Worm (Caenorhabditis elegans) whole organism, young adult: ENCODE measurements around the gene F28A10.4.
A peak's percentile ranks its signal among the peaks of the same experiment; 100 is the strongest.

ENCODE experiments used
- B0336.3 ChIP-seq: fragments of 200-800 bp; sonication (Bioruptor generic); IDR thresholded peaks from 2 replicates; pipeline ENCODE4 v1.3.6; 2022; ENCODE audit warnings: missing genetic modification characterization, missing compliant biosample characterization
- C17E4.6 ChIP-seq: fragments of 200-800 bp; sonication (Bioruptor generic); IDR thresholded peaks from 2 replicates; pipeline ENCODE4 v1.3.6; 2022; ENCODE audit warnings: missing genetic modification reagents, missing genetic modification characterization, missing compliant biosample characterization
- F10E7.11 ChIP-seq: sonication (generic microtip); optimal IDR thresholded peaks from 2 replicates; lab custom pipeline; 2017; ENCODE audit warnings: mild to moderate bottlenecking, missing genetic modification characterization, moderate library complexity, missing compliant biosample characterization
- F52B5.7 ChIP-seq: sonication (generic microtip); optimal IDR thresholded peaks from 2 replicates; lab custom pipeline; 2016; ENCODE audit warnings: mild to moderate bottlenecking, missing genetic modification characterization, missing compliant biosample characterization
- K11D2.4 ChIP-seq: fragments of 200-800 bp; sonication (Bioruptor generic); IDR thresholded peaks from 2 replicates; pipeline ENCODE4 v1.3.6; 2022; ENCODE audit warnings: missing genetic modification reagents, missing genetic modification characterization, missing compliant biosample characterization
- T07F8.4 ChIP-seq: sonication (generic microtip); optimal IDR thresholded peaks from 2 replicates; lab custom pipeline; 2016; ENCODE audit warnings: mild to moderate bottlenecking, missing genetic modification characterization, moderate library complexity, missing compliant biosample characterization
- T26A5.8 ChIP-seq: sonication (generic microtip); optimal IDR thresholded peaks from 2 replicates; lab custom pipeline; 2016; ENCODE audit warnings: missing genetic modification characterization, missing compliant biosample characterization
- Y53F4B.3 ChIP-seq: fragments of 200-800 bp; sonication (Bioruptor generic); IDR thresholded peaks from 2 replicates; pipeline ENCODE4 v1.3.6; 2022; ENCODE audit warnings: missing genetic modification reagents, missing genetic modification characterization, missing compliant biosample characterization
- Y56A3A.18 ChIP-seq: fragments of 200-800 bp; sonication (Bioruptor generic); IDR thresholded peaks from 2 replicates; pipeline ENCODE4 v1.3.6; 2022; ENCODE audit warnings: missing genetic modification reagents, missing genetic modification characterization, missing compliant biosample characterization
- Y95B8A.8 ChIP-seq: fragments of 200-800 bp; sonication (Bioruptor generic); IDR thresholded peaks from 2 replicates; pipeline ENCODE4 v1.3.6; 2022; ENCODE audit warnings: missing genetic modification reagents, missing genetic modification characterization, missing compliant biosample characterization
- aptf-3 ChIP-seq: fragments of 200-800 bp; sonication (Bioruptor generic); IDR thresholded peaks from 2 replicates; pipeline ENCODE4 v1.3.6; 2022; ENCODE audit warnings: missing genetic modification characterization, missing compliant biosample characterization
- attf-5 ChIP-seq: fragments of 200-800 bp; sonication (Bioruptor generic); optimal IDR thresholded peaks from 2 replicates; lab custom pipeline; 2018; ENCODE audit warnings: mild to moderate bottlenecking, missing genetic modification characterization, missing compliant biosample characterization
- cebp-2 ChIP-seq: fragments of 200-800 bp; sonication (Bioruptor generic); IDR thresholded peaks from 2 replicates; pipeline ENCODE4 v1.3.6; 2022; ENCODE audit warnings: missing genetic modification characterization, missing compliant biosample characterization
- die-1 ChIP-seq: sonication (generic microtip); optimal IDR thresholded peaks from 2 replicates; lab custom pipeline; 2016; ENCODE audit warnings: missing genotype, mild to moderate bottlenecking, missing genetic modification characterization, missing compliant biosample characterization
- ekl-4 ChIP-seq: fragments of 200-800 bp; sonication (Bioruptor generic); IDR thresholded peaks from 2 replicates; pipeline ENCODE4 v1.3.6; 2022; ENCODE audit warnings: missing genetic modification reagents, missing genetic modification characterization, missing compliant biosample characterization
- him-1 ChIP-seq: sonication (generic microtip); optimal IDR thresholded peaks from 2 replicates; lab custom pipeline; 2016; ENCODE audit warnings: missing genotype, missing genetic modification reagents, missing genetic modification characterization, missing compliant biosample characterization
- hlh-12 ChIP-seq: sonication (generic microtip); optimal IDR thresholded peaks from 2 replicates; lab custom pipeline; 2016; ENCODE audit warnings: missing genetic modification characterization, missing compliant biosample characterization
- hmg-20 ChIP-seq: fragments of 200-800 bp; sonication (Bioruptor generic); IDR thresholded peaks from 2 replicates; pipeline ENCODE4 v1.3.6; 2022; ENCODE audit warnings: missing genetic modification reagents, missing genetic modification characterization, missing compliant biosample characterization
- lin-26 ChIP-seq: fragments of 200-800 bp; sonication (Bioruptor generic); IDR thresholded peaks from 2 replicates; pipeline ENCODE4 v1.3.6; 2022; ENCODE audit warnings: missing genetic modification reagents, missing genetic modification characterization, missing compliant biosample characterization
- mel-28 ChIP-seq: sonication (generic microtip); optimal IDR thresholded peaks from 2 replicates; lab custom pipeline; 2016; ENCODE audit warnings: borderline replicate concordance, mild to moderate bottlenecking, missing genetic modification characterization, missing compliant biosample characterization
- nfya-1 ChIP-seq: sonication (generic microtip); optimal IDR thresholded peaks from 2 replicates; lab custom pipeline; 2017; ENCODE audit warnings: antibody characterized with exemption, missing compliant biosample characterization, missing genetic modification characterization, borderline replicate concordance; ENCODE audit not compliant: insufficient read depth
- nhr-80 ChIP-seq: sonication (generic microtip); optimal IDR thresholded peaks from 2 replicates; lab custom pipeline; 2016; ENCODE audit warnings: missing genetic modification characterization, missing compliant biosample characterization
- nhr-90 ChIP-seq: sonication (generic microtip); optimal IDR thresholded peaks from 2 replicates; lab custom pipeline; 2016; ENCODE audit warnings: missing genotype, mild to moderate bottlenecking, missing genetic modification characterization, missing compliant biosample characterization
- pha-4 ChIP-seq: fragments of 150-350 bp; sonication (generic microtip); optimal IDR thresholded peaks from 2 replicates; lab custom pipeline; 2014; ENCODE audit warnings: missing biosample characterization, missing genetic modification reagents, missing genetic modification characterization
- rec-8 ChIP-seq, 2 experiments: sonication (generic microtip); optimal IDR thresholded peaks; 2 replicates each; lab custom pipeline; 2016; ENCODE audit warnings: mild to moderate bottlenecking in 2 of 2, missing genetic modification characterization in 2 of 2, missing genetic modification reagents in 2 of 2, missing genotype in 2 of 2, missing biosample characterization in 1 of 2, missing compliant biosample characterization in 1 of 2, moderate library complexity in 1 of 2
- repo-1 ChIP-seq: sonication (generic microtip); optimal IDR thresholded peaks from 2 replicates; lab custom pipeline; 2017; ENCODE audit warnings: mild to moderate bottlenecking, missing genetic modification characterization, missing compliant biosample characterization
- snpc-1.3 ChIP-seq: sonication (generic microtip); optimal IDR thresholded peaks from 2 replicates; lab custom pipeline; 2017; ENCODE audit warnings: missing genetic modification characterization, mild to moderate bottlenecking, missing compliant biosample characterization, antibody characterized with exemption, moderate library complexity, missing genotype, missing genetic modification reagents; ENCODE audit not compliant: insufficient read depth
- snpc-3.4 ChIP-seq: sonication (generic microtip); optimal IDR thresholded peaks from 2 replicates; lab custom pipeline; 2017; ENCODE audit warnings: missing genetic modification characterization, mild to moderate bottlenecking, missing compliant biosample characterization, antibody characterized with exemption, moderate library complexity, missing genotype, missing genetic modification reagents
- snpc-4 ChIP-seq, 5 experiments: fragments of 150-350 bp in 1 of 5; sonication (generic microtip) in 4 of 5; optimal IDR thresholded peaks; 2 replicates each; lab custom pipeline; 2014 to 2018; ENCODE audit warnings: missing genetic modification characterization in 5 of 5, missing biosample characterization in 3 of 5, antibody characterized with exemption in 2 of 5, mild to moderate bottlenecking in 2 of 5, missing compliant biosample characterization in 2 of 5, missing genotype in 2 of 5, moderate library complexity in 2 of 5, missing genetic modification reagents in 1 of 5
- sptf-2 ChIP-seq: fragments of 200-800 bp; sonication (Bioruptor generic); optimal IDR thresholded peaks from 2 replicates; lab custom pipeline; 2018; ENCODE audit warnings: mild to moderate bottlenecking, missing genetic modification characterization, missing compliant biosample characterization
- tlf-1 ChIP-seq: fragments of 200-800 bp; sonication (Bioruptor generic); optimal IDR thresholded peaks from 2 replicates; lab custom pipeline; 2018; ENCODE audit warnings: mild to moderate bottlenecking, missing genetic modification characterization, missing compliant biosample characterization
- zfh-2 ChIP-seq: fragments of 200-800 bp; sonication (Bioruptor generic); conservative IDR thresholded peaks from 2 replicates; pipeline ENCODE4 v1.3.6; 2022; ENCODE audit warnings: missing genetic modification reagents, missing genetic modification characterization, missing compliant biosample characterization
- ztf-18 ChIP-seq: sonication (generic microtip); optimal IDR thresholded peaks from 2 replicates; lab custom pipeline; 2016; ENCODE audit warnings: missing genotype, mild to moderate bottlenecking, missing genetic modification characterization, missing compliant biosample characterization

F28A10.4 gene

DNA sequence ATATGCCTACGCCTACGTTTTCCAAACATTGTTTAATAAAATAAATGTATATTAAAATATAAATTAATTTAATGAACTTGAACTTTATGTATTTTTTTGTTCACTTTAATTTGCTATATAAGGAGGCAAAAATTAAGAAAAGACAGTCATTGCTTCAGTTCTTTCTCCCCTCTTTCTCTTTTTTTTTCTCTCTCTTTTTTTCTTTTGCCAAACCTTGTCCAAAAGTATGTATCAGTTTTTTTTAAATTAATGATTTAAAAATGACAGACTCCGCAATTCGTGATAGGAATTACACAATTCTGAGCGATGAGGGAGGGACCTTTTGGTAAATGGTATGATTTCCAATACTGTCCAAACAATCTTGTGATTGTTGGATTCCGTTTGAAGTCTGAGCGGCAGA is 41.1 kb upstream of the F28A10.4 start, which contains the start of gene F46F5.13:
Gene F46F5.13, plus strand, starts transcription at position 301 of the 400 bp plus-strand sequence.
- no peak for TF ChIP-seq attf-5 (GFP tag; lab: Kevin White, UChicago)

ce11 chrII:808457-808856 is 35.6 kb upstream of the F28A10.4 start, which contains the start of gene F46F5.11:
F46F5.11 (plus strand) TSS chrII:808757.
- TF ChIP-seq nhr-90 (tag; lab: Kevin White, UChicago) (no peak), B0336.3 (GFP tag; lab: Robert Waterston, UW) (no peak), snpc-1.3 (no peak)

ce11 chrII:812917-813316 is 31.2 kb upstream of the F28A10.4 start, which contains the start of gene F46F5.5:
F46F5.5 (minus strand) TSS chrII:813017.
- TF ChIP-seq zfh-2 (GFP tag; lab: Robert Waterston, UW) (peak; percentile 66; the same call in 1 of the 2 replicates), F52B5.7 (no peak), ztf-18 (tag; lab: Kevin White, UChicago) (no peak), hmg-20 (GFP tag; lab: Robert Waterston, UW) (no peak), F10E7.11 (no peak), Y53F4B.3 (GFP tag; lab: Robert Waterston, UW) (no peak)

ce11 chrII:814737-815136 is 29.3 kb upstream of the F28A10.4 start, which contains the start of gene msrp-3:
msrp-3 (minus strand) TSS chrII:814837.
- TF ChIP-seq die-1 (no peak), Y53F4B.3 (GFP tag; lab: Robert Waterston, UW) (no peak), rec-8 (tag; optimal IDR thresholded peaks at IDR 0.05; lab: Kevin White, UChicago) (no peak), him-1 (no peak), K11D2.4 (GFP tag; lab: Robert Waterston, UW) (no peak), sptf-2 (no peak), cebp-2 (GFP tag; lab: Robert Waterston, UW) (no peak), C17E4.6 (GFP tag; lab: Robert Waterston, UW) (no peak), mel-28 (tag; lab: Kevin White, UChicago) (no peak), ekl-4 (GFP tag; lab: Robert Waterston, UW) (no peak), nfya-1 (tag; lab: Kevin White, UChicago) (no peak), repo-1 (tag; lab: Kevin White, UChicago) (no peak), hlh-12 (tag; lab: Kevin White, UChicago) (no peak), Y56A3A.18 (no peak), Y95B8A.8 (GFP tag; lab: Robert Waterston, UW) (no peak)

ce11 chrII:820519-820918 is 23.6 kb upstream of the F28A10.4 start, which contains the start of gene F46F5.7:
F46F5.7 (minus strand) TSS chrII:820619.
- TF ChIP-seq hmg-20 (GFP tag; lab: Robert Waterston, UW) (no peak), pha-4 (tag; lab: Kevin White, UChicago) (no peak), T26A5.8 (tag; lab: Kevin White, UChicago) (no peak), aptf-3 (GFP tag; lab: Robert Waterston, UW) (no peak), snpc-3.4 (tag; lab: Kevin White, UChicago) (no peak), snpc-4 (GFP tag; optimal IDR thresholded peaks at IDR 0.05; lab: Kevin White, UChicago) (no peak), snpc-4 (tag; optimal IDR thresholded peaks at IDR 0.05; lab: Kevin White, UChicago) (no peak), T07F8.4 (tag; lab: Kevin White, UChicago) (no peak), lin-26 (no peak), nhr-80 (tag; lab: Kevin White, UChicago) (no peak), F52B5.7 (no peak), cebp-2 (GFP tag; lab: Robert Waterston, UW) (no peak), tlf-1 (GFP tag; lab: Kevin White, UChicago) (no peak)
